Fruit fly (Drosophila melanogaster) whole organism, embryonic: ENCODE results near the gene CG10510.

Experiments
- Blimp-1 ChIP-seq: fragments of 200-800 bp; sonication (Bioruptor generic); optimal IDR thresholded peaks from 3 replicates; lab custom pipeline; 2018; ENCODE audit warnings: missing biosample characterization, missing genetic modification characterization, mild to moderate bottlenecking, moderate library complexity, missing genetic modification reagents
- CG11560 ChIP-seq: fragments of 200-800 bp; sonication (Bioruptor generic); IDR thresholded peaks from 3 replicates; pipeline ENCODE4 v1.3.6; 2022; ENCODE audit warnings: missing biosample characterization, missing genetic modification characterization
- CG11695 ChIP-seq: fragments of 200-800 bp; sonication (Bioruptor generic); IDR thresholded peaks from 3 replicates; pipeline ENCODE4 v1.3.6; 2022; ENCODE audit warnings: missing biosample characterization, missing genetic modification characterization
- CG12104 ChIP-seq: fragments of 200-800 bp; sonication (Bioruptor generic); optimal IDR thresholded peaks from 3 replicates; lab custom pipeline; 2016; ENCODE audit warnings: missing biosample characterization, missing genetic modification characterization
- CG13287 ChIP-seq: fragments of 200-800 bp; sonication (Bioruptor generic); IDR thresholded peaks from 2 replicates; pipeline ENCODE4 v1.3.6; 2022; ENCODE audit warnings: missing biosample characterization, missing genetic modification characterization; ENCODE audit not compliant: partially characterized antibody
- CG16815 ChIP-seq: fragments of 200-800 bp; sonication (Bioruptor generic); optimal IDR thresholded peaks from 3 replicates; lab custom pipeline; 2017; ENCODE audit warnings: missing biosample characterization, mild to moderate bottlenecking, missing genetic modification characterization
- CG17568 ChIP-seq: fragments of 200-800 bp; sonication (Bioruptor generic); optimal IDR thresholded peaks from 2 replicates; lab custom pipeline; 2018; ENCODE audit warnings: missing biosample characterization, mild to moderate bottlenecking, missing genetic modification characterization, moderate library complexity
- CG1832 ChIP-seq: fragments of 200-800 bp; sonication (Bioruptor generic); optimal IDR thresholded peaks from 2 replicates; lab custom pipeline; 2017; ENCODE audit warnings: missing biosample characterization, mild to moderate bottlenecking, missing genetic modification characterization, inconsistent platforms
- CG2199 ChIP-seq: fragments of 200-800 bp; sonication (Bioruptor generic); IDR thresholded peaks from 3 replicates; pipeline ENCODE4 v1.3.6; 2022; ENCODE audit warnings: missing biosample characterization, missing genetic modification characterization
- CG31441 ChIP-seq: fragments of 200-800 bp; sonication (Bioruptor generic); IDR thresholded peaks from 2 replicates; pipeline ENCODE4 v1.3.6; 2022; ENCODE audit warnings: missing biosample characterization, missing genetic modification characterization
- CG34224 ChIP-seq: fragments of 200-800 bp; sonication (Bioruptor generic); IDR thresholded peaks from 3 replicates; pipeline ENCODE4 v1.3.6; 2022; ENCODE audit warnings: missing biosample characterization, missing genetic modification characterization; ENCODE audit not compliant: partially characterized antibody
- CG34376 ChIP-seq: fragments of 200-800 bp; sonication (Bioruptor generic); optimal IDR thresholded peaks from 2 replicates; lab custom pipeline; 2018; ENCODE audit warnings: missing biosample characterization, mild to moderate bottlenecking, missing genetic modification characterization
- CG3847 ChIP-seq: fragments of 200-800 bp; sonication (Bioruptor generic); IDR thresholded peaks from 2 replicates; pipeline ENCODE4 v1.3.6; 2022; ENCODE audit warnings: missing biosample characterization, missing genetic modification characterization
- CG8478 ChIP-seq: fragments of >200 bp; optimal IDR thresholded peaks from 2 replicates; lab custom pipeline; 2018
- CG9437 ChIP-seq: fragments of 200-800 bp; sonication (Bioruptor generic); optimal IDR thresholded peaks from 2 replicates; lab custom pipeline; 2018; ENCODE audit warnings: missing biosample characterization, mild to moderate bottlenecking, missing genetic modification characterization
- HLH4C ChIP-seq: fragments of 200-800 bp; sonication (Bioruptor generic); IDR thresholded peaks from 3 replicates; pipeline ENCODE4 v1.3.6; 2022; ENCODE audit warnings: missing biosample characterization, missing genetic modification characterization; ENCODE audit not compliant: partially characterized antibody
- Hmr ChIP-seq: fragments of 200-800 bp; sonication (Bioruptor generic); optimal IDR thresholded peaks from 3 replicates; lab custom pipeline; 2017; ENCODE audit warnings: mild to moderate bottlenecking, missing biosample characterization, missing genetic modification reagents, missing genetic modification characterization
- Hr51 ChIP-seq, 2 experiments: fragments of 200-800 bp; sonication (Bioruptor generic); optimal IDR thresholded peaks; 2 replicates in 1 of 2; 3 replicates in 1 of 2; lab custom pipeline; 2016 to 2018; ENCODE audit warnings: missing biosample characterization in 2 of 2, missing genetic modification characterization in 2 of 2, mild to moderate bottlenecking in 1 of 2, moderate library complexity in 1 of 2
- Hr78 ChIP-seq, 2 experiments: fragments of 200-800 bp in 1 of 2; fragments of >200 bp in 1 of 2; sonication (Bioruptor generic) in 1 of 2; optimal IDR thresholded peaks; 2 replicates each; lab custom pipeline; 2017 to 2019; ENCODE audit warnings: missing biosample characterization in 2 of 2, missing genetic modification characterization in 2 of 2, mild to moderate bottlenecking in 1 of 2, moderate library complexity in 1 of 2
- Med ChIP-seq: fragments of 200-800 bp; sonication (Bioruptor generic); peaks from one replicate; lab custom pipeline; 2016; ENCODE audit warnings: missing biosample characterization, missing genetic modification characterization, mild to moderate bottlenecking, inconsistent platforms, moderate library complexity
- Nf-YA ChIP-seq: fragments of 200-800 bp; sonication (Bioruptor generic); IDR thresholded peaks from 2 replicates; pipeline ENCODE4 v1.3.6; 2022; ENCODE audit warnings: missing biosample characterization, missing genetic modification characterization
- Oli ChIP-seq: fragments of 200-800 bp; sonication (Bioruptor generic); optimal IDR thresholded peaks from 2 replicates; lab custom pipeline; 2018; ENCODE audit warnings: missing biosample characterization, mild to moderate bottlenecking, missing genetic modification characterization, moderate library complexity
- Pdp1 ChIP-seq, 2 experiments: fragments of 200-800 bp; sonication (Bioruptor generic); optimal IDR thresholded peaks; 3 replicates each; lab custom pipeline; 2016; ENCODE audit warnings: missing biosample characterization in 2 of 2, missing genetic modification characterization in 2 of 2, mild to moderate bottlenecking in 1 of 2, moderate library complexity in 1 of 2
- Poxn ChIP-seq: fragments of 200-800 bp; sonication (Bioruptor generic); IDR thresholded peaks from 2 replicates; pipeline ENCODE4 v1.3.6; 2022; ENCODE audit warnings: missing biosample characterization, missing genetic modification characterization
- Sry-β ChIP-seq: fragments of 200-800 bp; sonication (Bioruptor generic); optimal IDR thresholded peaks from 2 replicates; lab custom pipeline; 2018; ENCODE audit warnings: missing biosample characterization, mild to moderate bottlenecking, missing genetic modification characterization, moderate library complexity
- Trl ChIP-seq, 3 experiments: fragments of >200 bp in 2 of 3; fragments of 200-800 bp in 1 of 3; sonication (Bioruptor generic) in 1 of 3; optimal IDR thresholded peaks; 2 replicates in 1 of 3; 3 replicates in 2 of 3; lab custom pipeline; 2016 to 2017; ENCODE audit warnings: missing biosample characterization in 1 of 3, missing genetic modification characterization in 1 of 3
- ac ChIP-seq: fragments of 200-800 bp; sonication (Bioruptor generic); optimal IDR thresholded peaks from 3 replicates; lab custom pipeline; 2017; ENCODE audit warnings: missing biosample characterization, mild to moderate bottlenecking, missing genetic modification characterization
- az2 ChIP-seq: fragments of 200-800 bp; sonication (Bioruptor generic); optimal IDR thresholded peaks from 3 replicates; lab custom pipeline; 2016; ENCODE audit warnings: missing biosample characterization, missing genetic modification characterization
- bigmax ChIP-seq: fragments of 200-800 bp; sonication (Bioruptor generic); optimal IDR thresholded peaks from 2 replicates; lab custom pipeline; 2018; ENCODE audit warnings: missing biosample characterization, mild to moderate bottlenecking, missing genetic modification characterization
- br ChIP-seq: fragments of >200 bp; optimal IDR thresholded peaks from 2 replicates; lab custom pipeline; 2017
- bsh ChIP-seq, 2 experiments: fragments of 200-800 bp; sonication (Bioruptor generic); optimal IDR thresholded peaks; 2 replicates each; lab custom pipeline; 2017 to 2018; ENCODE audit warnings: mild to moderate bottlenecking in 2 of 2, missing biosample characterization in 2 of 2, missing genetic modification characterization in 2 of 2, moderate library complexity in 1 of 2
- chinmo ChIP-seq: fragments of 200-800 bp; sonication (Bioruptor generic); IDR thresholded peaks from 4 replicates; pipeline ENCODE4 v1.3.6; 2022; ENCODE audit warnings: missing biosample characterization, missing genetic modification characterization; ENCODE audit not compliant: partially characterized antibody
- crp ChIP-seq, 2 experiments: fragments of 200-800 bp; sonication (Bioruptor generic); optimal IDR thresholded peaks; 2 replicates in 1 of 2; 3 replicates in 1 of 2; lab custom pipeline; 2017; ENCODE audit warnings: missing biosample characterization in 2 of 2, missing genetic modification characterization in 2 of 2, mild to moderate bottlenecking in 1 of 2, moderate library complexity in 1 of 2
- dati ChIP-seq: fragments of 200-800 bp; sonication (Bioruptor generic); IDR thresholded peaks from 2 replicates; pipeline ENCODE4 v1.3.6; 2022; ENCODE audit warnings: missing biosample characterization, missing genetic modification characterization
- ewg ChIP-seq: fragments of 200-800 bp; sonication (Bioruptor generic); optimal IDR thresholded peaks from 3 replicates; lab custom pipeline; 2017; ENCODE audit warnings: mild to moderate bottlenecking, missing biosample characterization, missing genetic modification reagents, missing genetic modification characterization
- hkb ChIP-seq, 2 experiments: fragments of 200-800 bp in 1 of 2; fragments of >200 bp in 1 of 2; sonication (Bioruptor generic) in 1 of 2; IDR thresholded peaks in 1 of 2; optimal IDR thresholded peaks in 1 of 2; 2 replicates each; pipeline versions ENCODE4 v1.3.6 to Lab custom; 2017 to 2022; ENCODE audit warnings: missing biosample characterization in 1 of 2, missing genetic modification characterization in 1 of 2
- hth ChIP-seq: fragments of >200 bp; optimal IDR thresholded peaks from 2 replicates; lab custom pipeline; 2017; ENCODE audit warnings: inconsistent platforms
- insv ChIP-seq, 2 experiments: fragments of 200-800 bp; sonication (Bioruptor generic); optimal IDR thresholded peaks; 3 replicates each; lab custom pipeline; 2016 to 2018; ENCODE audit warnings: missing biosample characterization in 2 of 2, missing genetic modification characterization in 2 of 2
- pfk ChIP-seq: fragments of 200-800 bp; sonication (Bioruptor generic); optimal IDR thresholded peaks from 2 replicates; lab custom pipeline; 2018; ENCODE audit warnings: missing biosample characterization, mild to moderate bottlenecking, missing genetic modification characterization, moderate library complexity
- prd ChIP-seq, 3 experiments: fragments of >200 bp in 2 of 3; fragments of 200-800 bp in 1 of 3; sonication (Bioruptor generic) in 1 of 3; optimal IDR thresholded peaks in 2 of 3; IDR thresholded peaks in 1 of 3; 2 replicates in 2 of 3; 3 replicates in 1 of 3; pipeline versions ENCODE4 v1.3.6 to Lab custom; 2017 to 2022; ENCODE audit warnings: missing biosample characterization in 1 of 3, missing genetic modification characterization in 1 of 3
- pum ChIP-seq: fragments of 200-800 bp; sonication (Bioruptor generic); optimal IDR thresholded peaks from 2 replicates; lab custom pipeline; 2016; ENCODE audit warnings: missing biosample characterization, missing genetic modification characterization
- ro ChIP-seq: fragments of 200-800 bp; sonication (Bioruptor generic); IDR thresholded peaks from 2 replicates; pipeline ENCODE4 v1.3.6; 2022; ENCODE audit warnings: missing biosample characterization, missing genetic modification characterization
- sens ChIP-seq: fragments of 200-800 bp; sonication (Bioruptor generic); peaks from one replicate; lab custom pipeline; 2016; ENCODE audit warnings: missing biosample characterization, missing genetic modification characterization
- sisA ChIP-seq: fragments of 200-800 bp; sonication (Bioruptor generic); IDR thresholded peaks from 2 replicates; pipeline ENCODE4 v1.3.6; 2022; ENCODE audit warnings: missing biosample characterization, missing genetic modification characterization
- sr ChIP-seq: fragments of 200-800 bp; sonication (Bioruptor generic); IDR thresholded peaks from 3 replicates; pipeline ENCODE4 v1.3.6; 2022; ENCODE audit warnings: missing biosample characterization, missing genetic modification characterization
- tup ChIP-seq: fragments of 200-800 bp; sonication (Bioruptor generic); optimal IDR thresholded peaks from 2 replicates; lab custom pipeline; 2016; ENCODE audit warnings: missing biosample characterization, mild to moderate bottlenecking, missing genetic modification characterization, moderate library complexity

The CG10510 gene

dm6 chr3L:21202777-21203282 lies 7.1 kb downstream of the CG10510 start, which contains the start of the genes Targ1, CG10512 and Targ2:
Gene Targ1, minus strand, starts transcription at chr3L:21202882.
Gene CG10512, plus strand, starts transcription at chr3L:21202920.
Gene Targ2, minus strand, starts transcription at chr3L:21203232.
- TF ChIP-seq hth (lab: Kevin White, UChicago) (no peak), sens (peak; percentile 45), bigmax (GFP tag; lab: Kevin White, UChicago) (peak; percentile 11), CG2199 (GFP tag; lab: Robert Waterston, UW) (0 out of 3 replicates have a peak, but pooled peaks have one; percentile 17), Med (GFP tag; lab: Kevin White, UChicago) (peak; percentile 73), bsh (GFP tag; optimal IDR thresholded peaks at IDR 0.05; lab: Kevin White, UChicago) (peak in 1 of 2 experiments; percentile 50), pfk (GFP tag; lab: Kevin White, UChicago) (no peak), sr (GFP tag; lab: Robert Waterston, UW) (peak; percentile 65; the same call in 1 of the 3 replicates), Nf-YA (no peak), ewg (GFP tag; lab: Kevin White, UChicago) (peak; percentile 49), Pdp1 (GFP tag; optimal IDR thresholded peaks at IDR 0.05; lab: Kevin White, UChicago) (peak in 1 of 2 experiments; percentile 7), Trl (optimal IDR thresholded peaks at IDR 0.05; lab: Kevin White, UChicago) (peak; percentile 52 to 89), Trl (GFP tag; optimal IDR thresholded peaks at IDR 0.05; lab: Kevin White, UChicago) (no peak), CG34376 (peak; percentile 51), tup (GFP tag; lab: Kevin White, UChicago) (no peak), CG13287 (0 out of 2 replicates have a peak, but pooled peaks have one; percentile 21), insv (GFP tag; optimal IDR thresholded peaks at IDR 0.05; lab: Kevin White, UChicago) (peak in 1 of 2 experiments; percentile 66), Hmr (GFP tag; lab: Kevin White, UChicago) (peak; percentile 4), CG9437 (GFP tag; lab: Kevin White, UChicago) (peak; percentile 99), crp (GFP tag; optimal IDR thresholded peaks at IDR 0.05; lab: Kevin White, UChicago) (peak in 1 of 2 experiments; percentile 49), hkb (optimal IDR thresholded peaks at IDR 0.05; lab: Kevin White, UChicago) (no peak), hkb (GFP tag; IDR thresholded peaks at IDR 0.05; lab: Robert Waterston, UW) (peak; percentile 24; the same call in 1 of the 2 replicates), Blimp-1 (GFP tag; lab: Kevin White, UChicago) (peak; percentile 22), ac (GFP tag; lab: Kevin White, UChicago) (no peak), br (no peak), HLH4C (GFP tag; lab: Robert Waterston, UW) (peak; percentile 49; the same call in 1 of the 3 replicates), CG34224 (GFP tag; lab: Robert Waterston, UW) (peak; percentile 48; the same call in 2 of the 3 replicates), Hr78 (GFP tag; optimal IDR thresholded peaks at IDR 0.05; lab: Kevin White, UChicago) (peak in 1 of 2 experiments; percentile 31), CG8478 (lab: Kevin White, UChicago) (peak; percentile 76), chinmo (GFP tag; lab: Robert Waterston, UW) (peak; percentile 72; the same call in 1 of the 4 replicates), CG1832 (peak; percentile 28), CG17568 (GFP tag; lab: Kevin White, UChicago) (no peak), Sry-β (no peak)
- TF ChIP-seq, all 482 proteins: peak for 23

- TF ChIP-seq CG12104 (GFP tag; lab: Kevin White, UChicago) (no peak), Hr51 (GFP tag; optimal IDR thresholded peaks at IDR 0.05; lab: Kevin White, UChicago) (no peak), az2 (GFP tag; lab: Kevin White, UChicago) (no peak), Poxn (GFP tag; lab: Robert Waterston, UW) (no peak), dati (GFP tag; lab: Robert Waterston, UW) (no peak), CG11560 (tag; lab: Robert Waterston, UW) (no peak), CG11695 (0 out of 3 replicates have a peak, but pooled peaks have one; percentile 7), prd (optimal IDR thresholded peaks at IDR 0.05; lab: Kevin White, UChicago) (no peak), prd (GFP tag; IDR thresholded peaks at IDR 0.05; lab: Robert Waterston, UW) (no peak), ro (GFP tag; lab: Robert Waterston, UW) (no peak), CG3847 (GFP tag; lab: Robert Waterston, UW) (no peak), sisA (GFP tag; lab: Robert Waterston, UW) (no peak), pum (GFP tag; lab: Kevin White, UChicago) (no peak), Oli (no peak), CG31441 (GFP tag; lab: Robert Waterston, UW) (no peak), CG16815 (GFP tag; lab: Kevin White, UChicago) (no peak)
Observed at dm6 chr3L:21202029-21202776, 7.7 kb downstream of the CG10510 start.
